Fruit fly (Drosophila melanogaster) whole organism, adult: ENCODE data around the gene CG7296.

ENCODE experiments used
- CG5204 ChIP-seq: fragments of 200-800 bp; sonication (Bioruptor generic); optimal IDR thresholded peaks from 2 replicates; lab custom pipeline; 2016; ENCODE audit warnings: missing biosample characterization, missing genetic modification characterization
- bab1 ChIP-seq: fragments of 200-800 bp; sonication (Bioruptor generic); optimal IDR thresholded peaks from 3 replicates; lab custom pipeline; 2019; ENCODE audit warnings: missing biosample characterization, mild to moderate bottlenecking, missing genetic modification characterization, moderate library complexity
- kay ChIP-seq: fragments of 200-800 bp; sonication (Bioruptor generic); peaks from one replicate; lab custom pipeline; 2016; ENCODE audit warnings: missing biosample characterization, missing genetic modification characterization, borderline replicate concordance

DNA sequence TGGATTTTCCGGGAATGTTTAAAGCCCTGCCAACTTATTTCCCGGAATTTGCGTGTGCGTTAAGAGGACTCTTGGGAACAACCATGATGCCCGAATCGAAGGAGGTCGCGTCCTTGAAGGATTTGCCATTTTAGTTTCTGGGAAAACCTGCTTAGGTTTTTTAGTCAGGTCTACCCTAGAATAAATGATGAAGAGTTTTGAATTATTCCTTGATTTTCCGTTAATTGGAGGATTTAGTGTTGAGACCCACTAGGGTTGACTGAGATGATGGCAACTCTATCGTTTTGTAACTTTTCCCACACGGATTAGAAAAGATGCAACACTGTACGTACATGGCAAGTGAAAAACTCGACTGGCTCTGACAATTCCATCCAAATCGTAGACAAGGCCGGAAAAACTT lies 35.6 kb downstream of the CG7296 start, which contains the start of gene dbf:
- TF ChIP-seq bab1 (GFP tag; lab: Kevin White, UChicago) (no peak), kay (GFP tag; lab: Kevin White, UChicago) (no peak), CG5204 (GFP tag; lab: Kevin White, UChicago) (no peak)
